Worm (Caenorhabditis elegans): ENCODE data around the gene Y57G7A.5.

The Y57G7A.5 gene

DNA sequence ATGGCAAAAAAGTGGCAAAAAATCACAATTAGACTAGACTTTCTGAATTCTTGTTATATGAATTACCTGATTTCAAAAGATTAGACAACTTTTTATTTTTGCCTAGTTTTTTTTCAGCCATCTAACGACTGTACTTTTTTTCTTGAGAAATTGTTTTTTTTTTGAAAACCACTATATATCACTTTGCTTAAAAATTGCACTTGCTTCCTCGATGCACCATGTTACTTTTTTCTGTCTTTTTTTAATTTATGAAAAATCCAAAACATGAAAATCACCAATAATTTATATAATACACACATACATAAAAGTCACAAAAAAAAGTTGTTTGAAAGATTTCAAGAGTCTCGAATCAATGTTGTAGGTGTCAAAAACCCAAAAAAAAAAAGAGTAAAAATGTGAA is 42.4 kb downstream of the Y57G7A.5 start:
- TF ChIP-seq dve-1 (tag; optimal IDR thresholded peaks at IDR 0.05; ENCODE audit: insufficient read depth) (peak; percentile 13), ceh-62 (tag; optimal IDR thresholded peaks at IDR 0.05) (no peak), ceh-20 (GFP tag; IDR thresholded peaks at IDR 0.05) (no peak), daf-16 (GFP tag; optimal IDR thresholded peaks at IDR 0.05) (no peak), daf-16 (tag; optimal IDR thresholded peaks at IDR 0.05) (peak; percentile 24), unc-39 (tag; optimal IDR thresholded peaks at IDR 0.05) (no peak), unc-130 (GFP tag; optimal IDR thresholded peaks at IDR 0.05) (no peak), nhr-77 (tag; optimal IDR thresholded peaks at IDR 0.05) (no peak), T26A8.4 (GFP tag; IDR thresholded peaks at IDR 0.05) (0 out of 2 replicates have a peak, but pooled peaks have one; percentile 22), spr-1 (tag; optimal IDR thresholded peaks at IDR 0.05) (no peak), nhr-41 (GFP tag; IDR thresholded peaks at IDR 0.05) (no peak), snpc-4 (tag; optimal IDR thresholded peaks at IDR 0.05) (no peak), zip-2 (tag; optimal IDR thresholded peaks at IDR 0.05) (peak; percentile 9), duxl-1 (tag; optimal IDR thresholded peaks at IDR 0.05; ENCODE audit: poor library complexity) (no peak), nhr-102 (tag; optimal IDR thresholded peaks at IDR 0.05) (peak; percentile 42), lim-7 (GFP tag; IDR thresholded peaks at IDR 0.05) (no peak), saeg-2 (GFP tag; IDR thresholded peaks at IDR 0.05) (no peak), dpl-1 (GFP tag; optimal IDR thresholded peaks at IDR 0.05) (no peak), lsy-2 (tag; optimal IDR thresholded peaks at IDR 0.05) (no peak), dmd-8 (GFP tag; IDR thresholded peaks at IDR 0.05) (no peak), R02D3.7 (tag; optimal IDR thresholded peaks at IDR 0.05) (no peak), ZK546.5 (tag; optimal IDR thresholded peaks at IDR 0.05) (no peak), F26F4.8 (GFP tag; conservative IDR thresholded peaks at IDR 0.05) (no peak), dmd-6 (GFP tag; IDR thresholded peaks at IDR 0.05) (no peak)

DNA sequence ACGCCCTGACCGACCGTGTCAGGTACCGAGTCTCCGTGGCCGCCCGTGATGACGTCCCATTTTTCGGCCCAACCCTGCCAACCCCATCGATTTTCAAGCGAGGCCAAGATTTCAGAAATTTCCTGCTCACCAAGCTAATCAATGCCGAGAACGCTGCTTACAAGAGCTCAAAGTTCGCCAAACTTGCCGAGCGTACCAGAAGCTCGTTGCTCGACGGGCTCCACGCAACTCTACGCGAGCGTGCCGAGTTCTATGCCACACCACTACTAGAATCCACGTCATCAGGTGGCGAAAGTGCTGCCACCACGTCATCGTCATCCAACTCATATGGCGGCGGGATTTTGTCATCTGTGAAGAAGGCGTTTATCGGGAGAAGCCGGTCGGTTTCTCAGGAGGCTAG is 46.4 kb downstream of the Y57G7A.5 start:
- TF ChIP-seq R02D3.7 (tag; optimal IDR thresholded peaks at IDR 0.05) = no peak
- TF ChIP-seq F37D6.2 (tag; optimal IDR thresholded peaks at IDR 0.05) = no peak
- TF ChIP-seq gei-8 (GFP tag; optimal IDR thresholded peaks at IDR 0.05) = no peak
- TF ChIP-seq egl-27 (tag; optimal IDR thresholded peaks at IDR 0.05) = no peak
- no peak for TF ChIP-seq nhr-10 (tag; optimal IDR thresholded peaks at IDR 0.05)
- peak in 1 of 2 experiments; percentile 92 for TF ChIP-seq unc-62 (GFP tag; optimal IDR thresholded peaks at IDR 0.05 in 1 of 2)
- TF ChIP-seq unc-62 (tag; optimal IDR thresholded peaks at IDR 0.05) = no peak
- no peak for TF ChIP-seq egl-43 (GFP tag; IDR thresholded peaks at IDR 0.05)
- no peak for TF ChIP-seq nhr-48 (tag; optimal IDR thresholded peaks at IDR 0.05)
- no peak for TF ChIP-seq lin-15B (tag; optimal IDR thresholded peaks at IDR 0.05)
- peak; percentile 57; the same call in 1 of the 2 replicates for TF ChIP-seq set-16 (GFP tag; IDR thresholded peaks at IDR 0.05)
- TF ChIP-seq Y48G9A.11 (GFP tag; IDR thresholded peaks at IDR 0.05) = no peak
- no peak for TF ChIP-seq duxl-1 (tag; optimal IDR thresholded peaks at IDR 0.05; ENCODE audit: poor library complexity)
- TF ChIP-seq ceh-82 (tag; optimal IDR thresholded peaks at IDR 0.05) = no peak
- TF ChIP-seq mep-1 (tag; optimal IDR thresholded peaks at IDR 0.05) = no peak
- no peak for TF ChIP-seq lsy-2 (tag; optimal IDR thresholded peaks at IDR 0.05)
- no peak for TF ChIP-seq spr-3 (GFP tag; optimal IDR thresholded peaks at IDR 0.05)
